Fruit fly (Drosophila melanogaster): ENCODE results near the gene gammaSnap2.

The gammaSnap2 gene

DNA sequence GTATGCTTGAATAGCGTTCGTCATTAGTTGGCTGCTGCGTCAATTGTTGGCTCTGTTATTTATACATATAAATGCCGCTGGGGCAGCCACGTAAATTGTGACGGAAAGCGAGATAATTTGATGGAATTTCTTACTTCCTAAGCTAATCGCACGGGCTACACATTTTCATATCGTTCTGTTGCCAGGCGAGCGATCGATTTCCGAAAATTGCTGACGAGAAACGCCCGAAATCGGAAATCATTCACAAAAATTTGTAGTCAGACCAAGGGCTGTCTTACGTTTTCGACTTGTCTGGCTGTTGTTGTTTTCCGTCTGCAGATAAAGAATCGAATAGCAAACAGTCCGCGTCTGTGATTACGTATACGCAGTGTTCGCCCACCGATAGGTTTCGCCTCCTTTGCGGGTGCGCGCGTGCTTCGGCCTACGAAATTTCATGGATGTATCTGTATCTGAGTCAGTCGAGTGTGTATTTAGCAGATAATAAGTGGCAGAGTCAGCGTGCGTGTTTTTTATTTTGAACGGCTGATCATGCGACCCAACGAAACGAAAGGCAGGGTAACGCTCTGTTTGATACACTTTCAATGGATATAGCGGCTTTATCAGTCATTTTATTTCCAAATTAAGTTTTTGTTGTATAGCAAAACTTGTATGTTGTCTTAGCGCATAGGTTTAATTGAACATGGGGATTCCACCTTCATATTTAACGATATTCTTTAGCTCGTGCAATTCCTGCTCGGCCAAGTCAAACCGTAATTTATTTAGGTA, 23.5 kb downstream of the gammaSnap2 start (continued):
- TF ChIP-seq unc-4 (GFP tag; IDR thresholded peaks at IDR 0.05; ENCODE audit: partially characterized antibody) (no peak), ttk (GFP tag; IDR thresholded peaks at IDR 0.05) (peak; percentile 61), CG3281 (GFP tag; optimal IDR thresholded peaks at IDR 0.05) (peak; percentile 84), CG15696 (tag; optimal IDR thresholded peaks at IDR 0.05) (peak; percentile 9), CG3726 (GFP tag; IDR thresholded peaks at IDR 0.05) (no peak), jumu (GFP tag; optimal IDR thresholded peaks at IDR 0.05) (peak; percentile 70), C15 (GFP tag; IDR thresholded peaks at IDR 0.05) (no peak), lab (GFP tag; optimal IDR thresholded peaks at IDR 0.05) (peak; percentile 86), dmrt11E (tag; optimal IDR thresholded peaks at IDR 0.05) (no peak), CG7357 (GFP tag; IDR thresholded peaks at IDR 0.05) (peak; percentile 63), rib (GFP tag; IDR thresholded peaks at IDR 0.05) (peak; percentile 44; the same call in 1 of the 2 replicates), zfh2 (GFP tag; optimal IDR thresholded peaks at IDR 0.05) (peak; percentile 64), CG1233 (GFP tag; optimal IDR thresholded peaks at IDR 0.05) (peak; percentile 55), amos (GFP tag; IDR thresholded peaks at IDR 0.05; ENCODE audit: partially characterized antibody) (no peak; the same call in 1 of the 2 replicates), lbe (GFP tag; optimal IDR thresholded peaks at IDR 0.05) (no peak), MTF-1 (GFP tag; optimal IDR thresholded peaks at IDR 0.05; ENCODE audit: borderline replicate concordance) (no peak), CG1529 (GFP tag; optimal IDR thresholded peaks at IDR 0.05) (peak; percentile 37), CG6254 (GFP tag; optimal IDR thresholded peaks at IDR 0.05) (peak; percentile 18), Tbp (GFP tag; optimal IDR thresholded peaks at IDR 0.05) (no peak), Adf1 (GFP tag; IDR thresholded peaks at IDR 0.05) (peak; percentile 58), row (GFP tag; IDR thresholded peaks at IDR 0.05) (peak; percentile 78), Nf-YB (GFP tag; optimal IDR thresholded peaks at IDR 0.05) (peak; percentile 42), vvl (GFP tag; IDR thresholded peaks at IDR 0.05) (peak; percentile 66), nom (GFP tag; optimal IDR thresholded peaks at IDR 0.05) (no peak), fd102C (GFP tag; optimal IDR thresholded peaks at IDR 0.05) (no peak), so (GFP tag; IDR thresholded peaks at IDR 0.05) (peak; percentile 62; the same call in 1 of the 3 replicates), hkb (optimal IDR thresholded peaks at IDR 0.05) (no peak), hkb (GFP tag; IDR thresholded peaks at IDR 0.05) (peak; percentile 74), Doc3 (GFP tag; IDR thresholded peaks at IDR 0.05; ENCODE audit: partially characterized antibody) (no peak), croc (GFP tag; conservative IDR thresholded peaks at IDR 0.05) (no peak), ro (GFP tag; IDR thresholded peaks at IDR 0.05) (no peak), CG16863 (GFP tag; optimal IDR thresholded peaks at IDR 0.05) (peak; percentile 53), slbo (GFP tag; IDR thresholded peaks at IDR 0.05) (peak; percentile 83), CG3838 (GFP tag; optimal IDR thresholded peaks at IDR 0.05) (no peak), CG10959 (GFP tag; IDR thresholded peaks at IDR 0.05) (no peak), CG2129 (GFP tag; IDR thresholded peaks at IDR 0.05; ENCODE audit: partially characterized antibody) (no peak), CG12104 (GFP tag; optimal IDR thresholded peaks at IDR 0.05) (no peak), ssp (GFP tag; IDR thresholded peaks at IDR 0.05) (no peak), dysf (GFP tag; IDR thresholded peaks at IDR 0.05) (peak; percentile 79), Antp (GFP tag; optimal IDR thresholded peaks at IDR 0.05) (peak; percentile 77), Optix (GFP tag; IDR thresholded peaks at IDR 0.05) (no peak; the same call in 2 of the 3 replicates), CG5180 (GFP tag; optimal IDR thresholded peaks at IDR 0.05) (peak; percentile 27), Neu2 (GFP tag; optimal IDR thresholded peaks at IDR 0.05; ENCODE audit: borderline replicate concordance) (no peak), sob (GFP tag; IDR thresholded peaks at IDR 0.05) (peak; percentile 64), prd (optimal IDR thresholded peaks at IDR 0.05) (no peak), prd (GFP tag; IDR thresholded peaks at IDR 0.05) (peak; percentile 70), CG13287 (GFP tag; IDR thresholded peaks at IDR 0.05; ENCODE audit: partially characterized antibody) (no peak; the same call in 1 of the 2 replicates), chn (GFP tag; optimal IDR thresholded peaks at IDR 0.05) (no peak), CG43689 (GFP tag; IDR thresholded peaks at IDR 0.05) (no peak), Rfx (GFP tag; IDR thresholded peaks at IDR 0.05) (peak; percentile 86)

All from whole organism, embryonic.